Fruit fly (Drosophila melanogaster) whole organism, embryonic: ENCODE measurements around the gene CG11307.

Experiments used
- Abd-B ChIP-seq: fragments of 200-800 bp; sonication (Bioruptor generic); optimal IDR thresholded peaks from 2 replicates; lab custom pipeline; 2018; ENCODE audit warnings: missing biosample characterization, mild to moderate bottlenecking, missing genetic modification characterization, moderate library complexity
- Awh ChIP-seq: fragments of 200-800 bp; sonication (Bioruptor generic); IDR thresholded peaks from 2 replicates; pipeline ENCODE4, ENCODE4 v1.3.6; 2022; ENCODE audit warnings: missing biosample characterization, missing genetic modification characterization
- Blimp-1 ChIP-seq: fragments of 200-800 bp; sonication (Bioruptor generic); optimal IDR thresholded peaks from 3 replicates; lab custom pipeline; 2018; ENCODE audit warnings: missing biosample characterization, missing genetic modification characterization, mild to moderate bottlenecking, moderate library complexity, missing genetic modification reagents
- Bteb2 ChIP-seq: fragments of 200-800 bp; sonication (Bioruptor generic); optimal IDR thresholded peaks from 2 replicates; lab custom pipeline; 2016; ENCODE audit warnings: missing biosample characterization, missing genetic modification characterization
- CG1024 ChIP-seq: fragments of 200-800 bp; sonication (Bioruptor generic); IDR thresholded peaks from 2 replicates; pipeline ENCODE4 v1.3.6; 2022; ENCODE audit warnings: missing biosample characterization, missing genetic modification characterization
- CG10274 ChIP-seq: fragments of 200-800 bp; sonication (Bioruptor generic); optimal IDR thresholded peaks from 3 replicates; lab custom pipeline; 2017; ENCODE audit warnings: missing biosample characterization, mild to moderate bottlenecking, missing genetic modification characterization
- CG10565 ChIP-seq: fragments of 200-800 bp; sonication (Bioruptor generic); optimal IDR thresholded peaks from 3 replicates; lab custom pipeline; 2016; ENCODE audit warnings: missing biosample characterization, mild to moderate bottlenecking, missing genetic modification characterization
- CG12155 ChIP-seq: fragments of 200-800 bp; sonication (Bioruptor generic); optimal IDR thresholded peaks from 3 replicates; lab custom pipeline; 2016; ENCODE audit warnings: missing biosample characterization, missing genetic modification characterization
- CG12769 ChIP-seq: fragments of 200-800 bp; sonication (Bioruptor generic); optimal IDR thresholded peaks from 2 replicates; lab custom pipeline; 2019; ENCODE audit warnings: missing biosample characterization, mild to moderate bottlenecking, missing genetic modification characterization, moderate library complexity
- CG13123 ChIP-seq: fragments of 200-800 bp; sonication (Bioruptor generic); optimal IDR thresholded peaks from 2 replicates; lab custom pipeline; 2016; ENCODE audit warnings: missing biosample characterization, missing genetic modification characterization
- CG1529 ChIP-seq: fragments of 200-800 bp; sonication (Bioruptor generic); optimal IDR thresholded peaks from 3 replicates; lab custom pipeline; 2018; ENCODE audit warnings: missing biosample characterization, missing genetic modification characterization
- CG15479 ChIP-seq: fragments of 200-800 bp; sonication (Bioruptor generic); optimal IDR thresholded peaks from 3 replicates; lab custom pipeline; 2019; ENCODE audit warnings: missing biosample characterization, mild to moderate bottlenecking, missing genetic modification characterization, moderate library complexity
- CG17361 ChIP-seq: fragments of 200-800 bp; sonication (Bioruptor generic); IDR thresholded peaks from 3 replicates; pipeline ENCODE4 v1.3.6; 2022; ENCODE audit warnings: missing biosample characterization, missing genetic modification characterization
- CG17802 ChIP-seq: fragments of 200-800 bp; sonication (Bioruptor generic); optimal IDR thresholded peaks from 2 replicates; lab custom pipeline; 2018; ENCODE audit warnings: missing biosample characterization, mild to moderate bottlenecking, missing genetic modification characterization, moderate library complexity
- CG1792 ChIP-seq: fragments of 200-800 bp; sonication (Bioruptor generic); optimal IDR thresholded peaks from 2 replicates; lab custom pipeline; 2016; ENCODE audit warnings: missing biosample characterization, missing genetic modification characterization
- CG18599 ChIP-seq: fragments of 200-800 bp; sonication (Bioruptor generic); optimal IDR thresholded peaks from 3 replicates; lab custom pipeline; 2017; ENCODE audit warnings: missing biosample characterization, missing genetic modification characterization, mild to moderate bottlenecking, moderate library complexity, missing genetic modification reagents
- CG2120 ChIP-seq: fragments of 200-800 bp; sonication (Bioruptor generic); optimal IDR thresholded peaks from 3 replicates; lab custom pipeline; 2016; ENCODE audit warnings: missing biosample characterization, missing genetic modification characterization
- CG34376 ChIP-seq: fragments of 200-800 bp; sonication (Bioruptor generic); optimal IDR thresholded peaks from 2 replicates; lab custom pipeline; 2018; ENCODE audit warnings: missing biosample characterization, mild to moderate bottlenecking, missing genetic modification characterization
- CG6854 ChIP-seq: fragments of 200-800 bp; sonication (Bioruptor generic); optimal IDR thresholded peaks from 3 replicates; lab custom pipeline; 2017; ENCODE audit warnings: missing biosample characterization, mild to moderate bottlenecking, missing genetic modification characterization
- CG7271 ChIP-seq: fragments of 200-800 bp; sonication (Bioruptor generic); optimal IDR thresholded peaks from 2 replicates; lab custom pipeline; 2018; ENCODE audit warnings: missing biosample characterization, mild to moderate bottlenecking, missing genetic modification characterization, moderate library complexity
- CG7556 ChIP-seq: fragments of 200-800 bp; sonication (Bioruptor generic); optimal IDR thresholded peaks from 2 replicates; lab custom pipeline; 2017; ENCODE audit warnings: missing biosample characterization, mild to moderate bottlenecking, missing genetic modification characterization
- CG7786 ChIP-seq: fragments of 200-800 bp; sonication (Bioruptor generic); optimal IDR thresholded peaks from 2 replicates; lab custom pipeline; 2016; ENCODE audit warnings: missing biosample characterization, missing genetic modification characterization
- CG8478 ChIP-seq: fragments of >200 bp; optimal IDR thresholded peaks from 2 replicates; lab custom pipeline; 2018
- CG9727 ChIP-seq: fragments of 200-800 bp; sonication (Bioruptor generic); optimal IDR thresholded peaks from 3 replicates; lab custom pipeline; 2017; ENCODE audit warnings: missing biosample characterization, mild to moderate bottlenecking, missing genetic modification characterization
- Dad ChIP-seq: fragments of 200-800 bp; sonication (Bioruptor generic); optimal IDR thresholded peaks from 3 replicates; lab custom pipeline; 2016; ENCODE audit warnings: missing biosample characterization, missing genetic modification characterization
- Hmx ChIP-seq: fragments of 200-800 bp; sonication (Bioruptor generic); optimal IDR thresholded peaks from 2 replicates; lab custom pipeline; 2016; ENCODE audit warnings: missing biosample characterization, missing genetic modification characterization
- Hr51 ChIP-seq, 2 experiments: fragments of 200-800 bp; sonication (Bioruptor generic); optimal IDR thresholded peaks; 2 replicates in 1 of 2; 3 replicates in 1 of 2; lab custom pipeline; 2016 to 2018; ENCODE audit warnings: missing biosample characterization in 2 of 2, missing genetic modification characterization in 2 of 2, mild to moderate bottlenecking in 1 of 2, moderate library complexity in 1 of 2
- Med ChIP-seq: fragments of 200-800 bp; sonication (Bioruptor generic); peaks from one replicate; lab custom pipeline; 2016; ENCODE audit warnings: missing biosample characterization, missing genetic modification characterization, mild to moderate bottlenecking, inconsistent platforms, moderate library complexity
- Neu2 ChIP-seq: fragments of 200-800 bp; sonication (Bioruptor generic); optimal IDR thresholded peaks from 3 replicates; lab custom pipeline; 2016; ENCODE audit warnings: missing biosample characterization, missing genetic modification characterization, borderline replicate concordance
- Opbp ChIP-seq: fragments of 200-800 bp; sonication (Bioruptor generic); IDR thresholded peaks from 3 replicates; pipeline ENCODE4 v1.3.6; 2022; ENCODE audit warnings: missing biosample characterization, missing genetic modification characterization; ENCODE audit not compliant: partially characterized antibody
- Spps ChIP-seq: fragments of 200-800 bp; sonication (Bioruptor generic); optimal IDR thresholded peaks from 2 replicates; lab custom pipeline; 2018; ENCODE audit warnings: missing biosample characterization, mild to moderate bottlenecking, missing genetic modification characterization
- ase ChIP-seq: fragments of 200-800 bp; sonication (Bioruptor generic); IDR thresholded peaks from 3 replicates; pipeline ENCODE4 v1.3.6; 2022; ENCODE audit warnings: missing biosample characterization, missing genetic modification characterization
- br ChIP-seq: fragments of >200 bp; optimal IDR thresholded peaks from 2 replicates; lab custom pipeline; 2017
- cas ChIP-seq: fragments of 200-800 bp; sonication (Bioruptor generic); IDR thresholded peaks from 2 replicates; pipeline ENCODE4 v1.3.6; 2022; ENCODE audit warnings: missing biosample characterization, missing genetic modification characterization
- dpn ChIP-seq, 2 experiments: fragments of 200-800 bp; sonication (Bioruptor generic); optimal IDR thresholded peaks; 3 replicates each; lab custom pipeline; 2016; ENCODE audit warnings: missing biosample characterization in 2 of 2, missing genetic modification characterization in 2 of 2
- dysf ChIP-seq: fragments of 200-800 bp; sonication (Bioruptor generic); IDR thresholded peaks from 3 replicates; pipeline ENCODE4 v1.3.6; 2022; ENCODE audit warnings: missing biosample characterization, missing genetic modification characterization
- en ChIP-seq: fragments of 200-800 bp; sonication (Bioruptor generic); optimal IDR thresholded peaks from 2 replicates; lab custom pipeline; 2016; ENCODE audit warnings: missing biosample characterization, missing genetic modification characterization
- fd3F ChIP-seq: fragments of 200-800 bp; sonication (Bioruptor generic); optimal IDR thresholded peaks from 2 replicates; lab custom pipeline; 2018; ENCODE audit warnings: missing biosample characterization, mild to moderate bottlenecking, missing genetic modification characterization, moderate library complexity
- fd64A ChIP-seq: fragments of 200-800 bp; sonication (Bioruptor generic); optimal IDR thresholded peaks from 3 replicates; lab custom pipeline; 2018; ENCODE audit warnings: missing biosample characterization, mild to moderate bottlenecking, missing genetic modification characterization
- ken ChIP-seq: fragments of 200-800 bp; sonication (Bioruptor generic); IDR thresholded peaks from 3 replicates; pipeline ENCODE4 v1.3.6; 2022; ENCODE audit warnings: missing biosample characterization, missing genetic modification characterization
- lmd ChIP-seq: fragments of 200-800 bp; sonication (Bioruptor generic); IDR thresholded peaks from 2 replicates; pipeline ENCODE4 v1.3.6; 2022; ENCODE audit warnings: missing biosample characterization, missing genetic modification characterization
- nerfin-1 ChIP-seq: fragments of 200-800 bp; sonication (Bioruptor generic); optimal IDR thresholded peaks from 3 replicates; lab custom pipeline; 2019; ENCODE audit warnings: missing biosample characterization, mild to moderate bottlenecking, missing genetic modification characterization, moderate library complexity
- otp ChIP-seq: fragments of 200-800 bp; sonication (Bioruptor generic); IDR thresholded peaks from 3 replicates; pipeline ENCODE4, ENCODE4 v1.3.6; 2022; ENCODE audit warnings: missing biosample characterization, missing genetic modification characterization
- pfk ChIP-seq: fragments of 200-800 bp; sonication (Bioruptor generic); optimal IDR thresholded peaks from 2 replicates; lab custom pipeline; 2018; ENCODE audit warnings: missing biosample characterization, mild to moderate bottlenecking, missing genetic modification characterization, moderate library complexity
- repo ChIP-seq: fragments of 200-800 bp; sonication (Bioruptor generic); optimal IDR thresholded peaks from 2 replicates; lab custom pipeline; 2016; ENCODE audit warnings: missing biosample characterization, missing genetic modification characterization
- sr ChIP-seq: fragments of 200-800 bp; sonication (Bioruptor generic); IDR thresholded peaks from 3 replicates; pipeline ENCODE4 v1.3.6; 2022; ENCODE audit warnings: missing biosample characterization, missing genetic modification characterization
- tll ChIP-seq, 2 experiments: fragments of 200-800 bp in 1 of 2; fragments of >200 bp in 1 of 2; sonication (Bioruptor generic) in 1 of 2; optimal IDR thresholded peaks; 2 replicates each; lab custom pipeline; 2017 to 2019; ENCODE audit warnings: missing biosample characterization in 2 of 2, missing genetic modification characterization in 2 of 2, mild to moderate bottlenecking in 1 of 2, moderate library complexity in 1 of 2
- ttk ChIP-seq: fragments of 200-800 bp; sonication (Bioruptor generic); IDR thresholded peaks from 2 replicates; pipeline ENCODE4 v2.1.2; 2022; ENCODE audit warnings: missing biosample characterization, missing genetic modification characterization
- yki ChIP-seq: fragments of >200 bp; optimal IDR thresholded peaks from 3 replicates; lab custom pipeline; 2018

Gene CG11307

DNA sequence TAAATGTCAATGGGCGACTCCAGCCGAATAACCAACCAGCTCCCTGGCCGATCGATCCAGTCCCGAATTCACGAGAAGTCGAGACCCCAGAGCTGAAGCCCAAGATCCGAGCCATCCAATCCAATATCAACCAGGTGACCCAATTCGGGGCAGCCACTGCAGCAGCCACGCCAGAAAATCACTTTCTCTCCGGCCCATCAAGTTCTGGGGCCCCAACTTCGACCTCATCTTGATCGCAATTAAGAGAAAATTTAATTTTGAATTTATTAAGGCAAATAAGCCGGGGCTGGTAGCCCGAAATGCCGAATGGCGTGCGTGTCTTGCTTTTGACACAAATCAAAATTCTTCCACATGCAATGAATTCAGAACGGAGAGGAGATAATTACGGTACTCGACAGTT, 30.4 kb downstream of the CG11307 start:
- TF ChIP-seq yki (lab: Kevin White, UChicago) (no peak), Awh (GFP tag; lab: Robert Waterston, UW) (peak; percentile 62), br (lab: Kevin White, UChicago) (no peak), Blimp-1 (peak; percentile 83), dysf (no peak), cas (GFP tag; lab: Robert Waterston, UW) (no peak), CG8478 (lab: Kevin White, UChicago) (no peak), CG18599 (GFP tag; lab: Kevin White, UChicago) (no peak)

DNA sequence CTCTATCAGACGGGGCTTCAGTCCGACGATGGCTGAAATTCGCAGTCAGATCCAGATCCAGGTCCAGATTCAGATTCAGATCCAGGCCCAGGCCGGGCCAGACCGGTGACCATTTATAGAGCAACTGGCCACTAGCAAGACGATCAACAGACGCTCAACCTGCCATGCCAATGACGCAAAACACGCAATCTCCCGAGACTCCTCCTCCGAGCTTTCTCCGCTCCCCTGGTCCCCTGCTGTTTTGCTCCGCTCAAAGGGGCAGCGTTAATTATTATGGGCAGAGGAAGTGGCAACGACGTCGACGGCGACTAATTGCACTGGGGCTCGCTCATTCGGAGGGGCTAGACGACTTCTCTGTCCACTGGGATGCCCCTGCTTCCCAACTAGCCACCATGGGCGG, 34.0 kb downstream of the CG11307 start:
- TF ChIP-seq CG12155 (GFP tag; lab: Kevin White, UChicago) (no peak), Awh (GFP tag; lab: Robert Waterston, UW) (peak; percentile 49)

DNA sequence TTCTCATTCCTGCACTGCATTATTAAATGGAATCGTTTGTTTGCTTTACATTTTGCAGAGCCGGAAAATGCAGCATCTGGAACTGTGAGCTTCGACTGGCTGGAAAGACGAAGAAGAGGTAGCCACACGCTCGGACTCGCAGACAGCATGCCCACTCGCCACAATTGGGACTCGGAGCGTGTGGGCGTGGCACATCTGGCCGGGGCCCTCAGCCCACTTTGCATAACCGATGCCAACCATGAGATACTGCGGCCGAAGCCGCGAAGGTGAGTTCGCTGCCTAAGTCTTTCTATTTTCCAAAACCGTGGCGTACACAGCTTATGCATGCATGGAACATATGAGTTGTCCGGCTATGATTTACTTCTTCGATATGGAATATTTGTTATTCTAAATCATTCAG, 34.7 kb downstream of the CG11307 start:
- TF ChIP-seq ttk (no peak), CG12769 (tag; lab: Kevin White, UChicago) (peak; percentile 23), CG6854 (GFP tag; lab: Kevin White, UChicago) (no peak), Med (peak; percentile 11), tll (GFP tag; optimal IDR thresholded peaks at IDR 0.05; lab: Kevin White, UChicago) (no peak), fd64A (GFP tag; lab: Kevin White, UChicago) (no peak), CG9727 (no peak), sr (GFP tag; lab: Robert Waterston, UW) (peak; percentile 84), en (GFP tag; lab: Kevin White, UChicago) (no peak), Dad (GFP tag; lab: Kevin White, UChicago) (no peak), dpn (GFP tag; optimal IDR thresholded peaks at IDR 0.05; lab: Kevin White, UChicago) (no peak), repo (GFP tag; lab: Kevin White, UChicago) (no peak), CG17361 (GFP tag; lab: Robert Waterston, UW) (no peak), CG13123 (GFP tag; lab: Kevin White, UChicago) (no peak), Bteb2 (no peak), CG7271 (no peak), Hmx (GFP tag; lab: Kevin White, UChicago) (no peak), CG7786 (GFP tag; lab: Kevin White, UChicago) (no peak), Abd-B (GFP tag; lab: Kevin White, UChicago) (no peak), lmd (GFP tag; lab: Robert Waterston, UW) (no peak), ase (GFP tag; lab: Robert Waterston, UW) (no peak), CG10274 (no peak), Neu2 (GFP tag; lab: Kevin White, UChicago) (no peak), CG17802 (tag; lab: Kevin White, UChicago) (no peak), ken (GFP tag; lab: Robert Waterston, UW) (no peak), nerfin-1 (tag; lab: Kevin White, UChicago) (no peak), CG1024 (GFP tag; lab: Robert Waterston, UW) (no peak), CG2120 (GFP tag; lab: Kevin White, UChicago) (no peak), CG10565 (GFP tag; lab: Kevin White, UChicago) (no peak), fd3F (GFP tag; lab: Kevin White, UChicago) (no peak), pfk (GFP tag; lab: Kevin White, UChicago) (no peak), CG15479 (GFP tag; lab: Kevin White, UChicago) (no peak), Spps (tag; lab: Kevin White, UChicago) (no peak), CG34376 (no peak), CG1529 (GFP tag; lab: Kevin White, UChicago) (no peak), Hr51 (GFP tag; optimal IDR thresholded peaks at IDR 0.05; lab: Kevin White, UChicago) (no peak), Opbp (GFP tag; lab: Robert Waterston, UW) (0 out of 3 replicates have a peak, but pooled peaks have one; percentile 39), otp (GFP tag; lab: Robert Waterston, UW) (no peak), CG1792 (no peak), CG7556 (GFP tag; lab: Kevin White, UChicago) (no peak)
